Worm (Caenorhabditis elegans): ENCODE results near the gene K11D12.7.

DNA sequence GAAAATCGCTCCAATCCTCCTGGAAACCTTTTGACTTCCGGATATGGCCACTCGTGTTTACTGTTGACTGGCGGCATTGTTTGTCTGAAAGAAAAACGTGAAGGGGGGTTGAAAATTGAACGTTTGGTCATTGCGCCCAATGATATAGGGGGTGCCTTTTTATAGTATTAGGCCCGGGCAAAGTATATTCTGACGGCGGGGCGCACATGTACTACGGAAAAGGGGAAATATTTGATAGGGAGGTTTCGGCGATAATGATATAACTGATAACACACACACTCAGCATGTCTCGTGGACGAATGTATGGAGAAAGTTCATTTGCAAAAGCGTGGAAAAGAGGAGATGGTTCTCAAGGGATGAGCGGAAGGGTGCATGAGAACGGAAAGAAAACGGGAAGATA, 8.6 kb downstream of the K11D12.7 start, which contains the start of gene cpt-4:
- TF ChIP-seq tbx-2 (tag; optimal IDR thresholded peaks at IDR 0.05) (no peak), ces-1 (GFP tag; optimal IDR thresholded peaks at IDR 0.05) (no peak), fkh-10 (GFP tag; optimal IDR thresholded peaks at IDR 0.05) (no peak), mep-1 (tag; optimal IDR thresholded peaks at IDR 0.05) (no peak), pag-3 (tag; optimal IDR thresholded peaks at IDR 0.05; ENCODE audit: borderline replicate concordance, insufficient read depth) (no peak), lsy-2 (tag; optimal IDR thresholded peaks at IDR 0.05) (no peak), nhr-77 (tag; optimal IDR thresholded peaks at IDR 0.05) (no peak), fos-1 (tag; optimal IDR thresholded peaks at IDR 0.05) (no peak), unc-130 (tag; optimal IDR thresholded peaks at IDR 0.05) (no peak)

All from whole organism, L1 larva.